Worm (Caenorhabditis elegans): ENCODE results near the gene irld-50.
A peak's percentile ranks its signal among the peaks of the same experiment; 100 is the strongest.

irld-50 gene

ce11 chrII:2973940-2974402, 30.1 kb upstream of the irld-50 start (continued):
- TF ChIP-seq aha-1 (tag) (peak; percentile 99), spr-1 (tag; optimal IDR thresholded peaks at IDR 0.05) (no peak), F49E8.2 (tag; optimal IDR thresholded peaks at IDR 0.05; ENCODE audit: borderline replicate concordance) (no peak), tra-1 (GFP tag; IDR thresholded peaks at IDR 0.05) (peak; percentile 99), Y105C5A.15 (GFP tag; IDR thresholded peaks at IDR 0.05) (no peak), nhr-76 (tag; optimal IDR thresholded peaks at IDR 0.05) (peak; percentile 59), T26A8.4 (GFP tag; IDR thresholded peaks at IDR 0.05) (peak; percentile 96), cey-2 (tag; optimal IDR thresholded peaks at IDR 0.05; ENCODE audit: borderline replicate concordance, insufficient read depth) (no peak), madf-9 (GFP tag; conservative IDR thresholded peaks at IDR 0.05) (peak; percentile 94), ama-1 (optimal IDR thresholded peaks at IDR 0.05) (peak; percentile 41), nhr-48 (tag; optimal IDR thresholded peaks at IDR 0.05) (peak; percentile 89), ceh-32 (tag; optimal IDR thresholded peaks at IDR 0.05; ENCODE audit: poor library complexity) (peak; percentile 29), set-16 (GFP tag; IDR thresholded peaks at IDR 0.05) (peak; percentile 100), egl-43 (GFP tag; IDR thresholded peaks at IDR 0.05) (peak; percentile 96), mep-1 (tag; optimal IDR thresholded peaks at IDR 0.05) (peak; percentile 96), nhr-102 (tag; optimal IDR thresholded peaks at IDR 0.05) (peak; percentile 86), mdt-29 (GFP tag; IDR thresholded peaks at IDR 0.05) (peak; percentile 95), dmd-9 (GFP tag; IDR thresholded peaks at IDR 0.05) (peak; percentile 85), ZK337.2 (GFP tag; IDR thresholded peaks at IDR 0.05) (0 out of 2 replicates have a peak, but pooled peaks have one; percentile 6), mes-2 (tag; optimal IDR thresholded peaks at IDR 0.05; ENCODE audit: poor library complexity, severe bottlenecking) (peak; percentile 76), hlh-30 (tag; optimal IDR thresholded peaks at IDR 0.05; ENCODE audit: insufficient read depth) (peak; percentile 97), Y5F2A.4 (GFP tag; optimal IDR thresholded peaks at IDR 0.05) (peak; percentile 46), unc-62 (GFP tag; optimal IDR thresholded peaks at IDR 0.05 in 1 of 2) (peak in 1 of 2 experiments; percentile 49), unc-62 (tag; optimal IDR thresholded peaks at IDR 0.05) (no peak), daf-19 (GFP tag; conservative IDR thresholded peaks at IDR 0.05) (no peak), D1046.2 (GFP tag; IDR thresholded peaks at IDR 0.05) (peak; percentile 83; the same call in 1 of the 2 replicates), lin-29 (GFP tag; IDR thresholded peaks at IDR 0.05) (peak; percentile 93), hlh-11 (tag; optimal IDR thresholded peaks at IDR 0.05) (peak; percentile 98), nhr-42 (GFP tag; IDR thresholded peaks at IDR 0.05) (peak; percentile 86; the same call in 1 of the 2 replicates), dmd-6 (GFP tag; IDR thresholded peaks at IDR 0.05) (peak; percentile 100), php-3 (GFP tag; IDR thresholded peaks at IDR 0.05) (peak; percentile 94), arid-1 (GFP tag; conservative IDR thresholded peaks at IDR 0.05) (peak; percentile 86), ces-1 (GFP tag; optimal IDR thresholded peaks at IDR 0.05) (peak; percentile 35), lin-13 (GFP tag; optimal IDR thresholded peaks at IDR 0.05) (peak; percentile 89), tag-97 (GFP tag; IDR thresholded peaks at IDR 0.05) (peak; percentile 81; the same call in 1 of the 2 replicates), mxl-2 (GFP tag; conservative IDR thresholded peaks at IDR 0.05) (peak; percentile 85), gei-8 (GFP tag; optimal IDR thresholded peaks at IDR 0.05) (peak; percentile 98), aly-2 (tag; optimal IDR thresholded peaks at IDR 0.05) (no peak), spr-3 (GFP tag; optimal IDR thresholded peaks at IDR 0.05) (peak; percentile 91), nhr-237 (tag; optimal IDR thresholded peaks at IDR 0.05) (no peak), F37D6.2 (tag; optimal IDR thresholded peaks at IDR 0.05) (peak; percentile 81), pqm-1 (tag; optimal IDR thresholded peaks at IDR 0.05) (peak; percentile 31), jun-1 (tag; optimal IDR thresholded peaks at IDR 0.05) (peak; percentile 91), zag-1 (tag; optimal IDR thresholded peaks at IDR 0.05) (peak; percentile 54), ZK546.5 (tag; optimal IDR thresholded peaks at IDR 0.05) (no peak), pha-4 (GFP tag; IDR thresholded peaks at IDR 0.05) (peak; percentile 100), pha-4 (tag; optimal IDR thresholded peaks at IDR 0.05) (peak; percentile 2), daf-8 (GFP tag; IDR thresholded peaks at IDR 0.05) (no peak)
